Fruit fly (Drosophila melanogaster) whole organism, embryonic: Measurements from ENCODE around the gene CG5687.
A peak's percentile ranks its signal among the peaks of the same experiment; 100 is the strongest.

Experiments
- Antp ChIP-seq: fragments of 200-800 bp; sonication (Bioruptor generic); optimal IDR thresholded peaks from 3 replicates; lab custom pipeline; 2016; ENCODE audit warnings: missing biosample characterization, missing genetic modification characterization
- BtbVII ChIP-seq: fragments of 200-800 bp; sonication (Bioruptor generic); optimal IDR thresholded peaks from 3 replicates; lab custom pipeline; 2017; ENCODE audit warnings: missing biosample characterization, mild to moderate bottlenecking, missing genetic modification characterization
- CG1233 ChIP-seq: fragments of 200-800 bp; sonication (Bioruptor generic); optimal IDR thresholded peaks from 4 replicates; lab custom pipeline; 2018; ENCODE audit warnings: missing biosample characterization, mild to moderate bottlenecking, missing genetic modification characterization
- CG12769 ChIP-seq: fragments of 200-800 bp; sonication (Bioruptor generic); optimal IDR thresholded peaks from 2 replicates; lab custom pipeline; 2019; ENCODE audit warnings: missing biosample characterization, mild to moderate bottlenecking, missing genetic modification characterization, moderate library complexity
- CG13894 ChIP-seq: fragments of 200-800 bp; sonication (Bioruptor generic); optimal IDR thresholded peaks from 3 replicates; lab custom pipeline; 2018; ENCODE audit warnings: missing biosample characterization, mild to moderate bottlenecking, missing genetic modification characterization, moderate library complexity
- CG14965 ChIP-seq: fragments of 200-800 bp; sonication (Bioruptor generic); optimal IDR thresholded peaks from 2 replicates; lab custom pipeline; 2016; ENCODE audit warnings: missing biosample characterization, missing genetic modification characterization, borderline replicate concordance
- CG15073 ChIP-seq: fragments of 200-800 bp; sonication (Bioruptor generic); optimal IDR thresholded peaks from 2 replicates; lab custom pipeline; 2016; ENCODE audit warnings: missing biosample characterization, missing genetic modification characterization
- CG15601 ChIP-seq: fragments of 200-800 bp; sonication (Bioruptor generic); optimal IDR thresholded peaks from 3 replicates; lab custom pipeline; 2019; ENCODE audit warnings: missing biosample characterization, mild to moderate bottlenecking, missing genetic modification characterization, moderate library complexity
- CG16813 ChIP-seq: fragments of 200-800 bp; sonication (Bioruptor generic); IDR thresholded peaks from 3 replicates; pipeline ENCODE4 v1.3.6; 2022; ENCODE audit warnings: missing biosample characterization, missing genetic modification characterization; ENCODE audit not compliant: partially characterized antibody
- CG2199 ChIP-seq: fragments of 200-800 bp; sonication (Bioruptor generic); IDR thresholded peaks from 3 replicates; pipeline ENCODE4 v1.3.6; 2022; ENCODE audit warnings: missing biosample characterization, missing genetic modification characterization
- CG3163 ChIP-seq: fragments of 200-800 bp; sonication (Bioruptor generic); optimal IDR thresholded peaks from 3 replicates; lab custom pipeline; 2016; ENCODE audit warnings: missing biosample characterization, missing genetic modification characterization
- CG32767 ChIP-seq: fragments of 200-800 bp; sonication (Bioruptor generic); IDR thresholded peaks from 2 replicates; pipeline ENCODE4 v1.3.6; 2022; ENCODE audit warnings: missing biosample characterization, missing genetic modification characterization
- CG3847 ChIP-seq: fragments of 200-800 bp; sonication (Bioruptor generic); IDR thresholded peaks from 2 replicates; pipeline ENCODE4 v1.3.6; 2022; ENCODE audit warnings: missing biosample characterization, missing genetic modification characterization
- CG7372 ChIP-seq: fragments of 200-800 bp; sonication (Bioruptor generic); IDR thresholded peaks from 2 replicates; pipeline ENCODE4 v1.3.6; 2022; ENCODE audit warnings: missing biosample characterization, missing genetic modification characterization
- CG8290 ChIP-seq, 3 experiments: fragments of 200-800 bp; sonication (Bioruptor generic); optimal IDR thresholded peaks; 2 replicates each; lab custom pipeline; 2016 to 2019; ENCODE audit warnings: missing biosample characterization in 3 of 3, missing genetic modification characterization in 3 of 3, mild to moderate bottlenecking in 2 of 3, moderate library complexity in 1 of 3
- D ChIP-seq, 2 experiments: fragments of 200-800 bp in 1 of 2; fragments of >200 bp in 1 of 2; sonication (Bioruptor generic) in 1 of 2; optimal IDR thresholded peaks; 2 replicates in 1 of 2; 3 replicates in 1 of 2; lab custom pipeline; 2017; ENCODE audit warnings: mild to moderate bottlenecking in 1 of 2, missing biosample characterization in 1 of 2, missing genetic modification characterization in 1 of 2, missing genetic modification reagents in 1 of 2
- Ets65A ChIP-seq: fragments of 200-800 bp; sonication (Bioruptor generic); peaks from one replicate; lab custom pipeline; 2016; ENCODE audit warnings: missing biosample characterization, missing genetic modification characterization
- Hey ChIP-seq: fragments of 200-800 bp; sonication (Bioruptor generic); optimal IDR thresholded peaks from 3 replicates; lab custom pipeline; 2018; ENCODE audit warnings: missing biosample characterization, mild to moderate bottlenecking, missing genetic modification characterization
- HmgZ ChIP-seq: fragments of 200-800 bp; sonication (Bioruptor generic); optimal IDR thresholded peaks from 2 replicates; lab custom pipeline; 2018; ENCODE audit warnings: missing biosample characterization, mild to moderate bottlenecking, missing genetic modification characterization
- Hr39 ChIP-seq: fragments of >200 bp; optimal IDR thresholded peaks from 2 replicates; lab custom pipeline; 2017
- Lhr ChIP-seq: fragments of 200-800 bp; sonication (Bioruptor generic); optimal IDR thresholded peaks from 3 replicates; lab custom pipeline; 2017; ENCODE audit warnings: mild to moderate bottlenecking, missing biosample characterization, missing genetic modification reagents, missing genetic modification characterization
- MESR4 ChIP-seq: fragments of 200-800 bp; sonication (Bioruptor generic); optimal IDR thresholded peaks from 2 replicates; lab custom pipeline; 2018; ENCODE audit warnings: missing biosample characterization, mild to moderate bottlenecking, missing genetic modification characterization, moderate library complexity
- MTF-1 ChIP-seq: fragments of 200-800 bp; sonication (Bioruptor generic); optimal IDR thresholded peaks from 2 replicates; lab custom pipeline; 2018; ENCODE audit warnings: missing biosample characterization, mild to moderate bottlenecking, missing genetic modification characterization, borderline replicate concordance
- Myb ChIP-seq: fragments of 200-800 bp; sonication (Bioruptor generic); optimal IDR thresholded peaks from 2 replicates; lab custom pipeline; 2016; ENCODE audit warnings: missing biosample characterization, missing genetic modification characterization
- Ptx1 ChIP-seq: fragments of 200-800 bp; sonication (Bioruptor generic); IDR thresholded peaks from 2 replicates; pipeline ENCODE4 v1.3.6; 2022; ENCODE audit warnings: missing biosample characterization, missing genetic modification characterization
- Rx ChIP-seq: fragments of 200-800 bp; sonication (Bioruptor generic); IDR thresholded peaks from 2 replicates; pipeline ENCODE4 v1.3.6; 2022; ENCODE audit warnings: missing biosample characterization, missing genetic modification characterization
- Xrp1 ChIP-seq: fragments of 200-800 bp; sonication (Bioruptor generic); IDR thresholded peaks from 2 replicates; pipeline ENCODE4 v1.3.6; 2022; ENCODE audit warnings: missing biosample characterization, missing genetic modification characterization
- amos ChIP-seq: fragments of 200-800 bp; sonication (Bioruptor generic); IDR thresholded peaks from 2 replicates; pipeline ENCODE4 v1.3.6; 2022; ENCODE audit warnings: missing biosample characterization, missing genetic modification characterization; ENCODE audit not compliant: partially characterized antibody
- aop ChIP-seq: fragments of 200-800 bp; sonication (Bioruptor generic); IDR thresholded peaks from 2 replicates; pipeline ENCODE4 v1.3.6; 2022; ENCODE audit warnings: missing biosample characterization, missing genetic modification characterization
- ato ChIP-seq: fragments of 200-800 bp; sonication (Bioruptor generic); IDR thresholded peaks from 2 replicates; pipeline ENCODE4 v1.3.6; 2022; ENCODE audit warnings: missing biosample characterization, missing genetic modification characterization; ENCODE audit not compliant: partially characterized antibody
- bsh ChIP-seq, 2 experiments: fragments of 200-800 bp; sonication (Bioruptor generic); optimal IDR thresholded peaks; 2 replicates each; lab custom pipeline; 2017 to 2018; ENCODE audit warnings: mild to moderate bottlenecking in 2 of 2, missing biosample characterization in 2 of 2, missing genetic modification characterization in 2 of 2, moderate library complexity in 1 of 2
- chinmo ChIP-seq: fragments of 200-800 bp; sonication (Bioruptor generic); IDR thresholded peaks from 4 replicates; pipeline ENCODE4 v1.3.6; 2022; ENCODE audit warnings: missing biosample characterization, missing genetic modification characterization; ENCODE audit not compliant: partially characterized antibody
- gem ChIP-seq: fragments of 200-800 bp; sonication (Bioruptor generic); optimal IDR thresholded peaks from 2 replicates; lab custom pipeline; 2019; ENCODE audit warnings: missing biosample characterization, mild to moderate bottlenecking, missing genetic modification characterization, moderate library complexity
- knrl ChIP-seq: fragments of 200-800 bp; sonication (Bioruptor generic); IDR thresholded peaks from 3 replicates; pipeline ENCODE4 v1.3.6; 2022; ENCODE audit warnings: missing biosample characterization, missing genetic modification characterization; ENCODE audit not compliant: partially characterized antibody
- lov ChIP-seq, 2 experiments: fragments of 200-800 bp in 1 of 2; fragments of >200 bp in 1 of 2; sonication (Bioruptor generic) in 1 of 2; IDR thresholded peaks in 1 of 2; optimal IDR thresholded peaks in 1 of 2; 2 replicates in 1 of 2; 3 replicates in 1 of 2; pipeline versions ENCODE4 v1.3.6 to Lab custom; 2017 to 2022; ENCODE audit warnings: missing biosample characterization in 1 of 2, missing genetic modification characterization in 1 of 2
- otp ChIP-seq: fragments of 200-800 bp; sonication (Bioruptor generic); IDR thresholded peaks from 3 replicates; pipeline ENCODE4, ENCODE4 v1.3.6; 2022; ENCODE audit warnings: missing biosample characterization, missing genetic modification characterization
- pan ChIP-seq, 4 experiments: fragments of >200 bp in 3 of 4; fragments of 200-800 bp in 1 of 4; sonication (Bioruptor generic) in 1 of 4; optimal IDR thresholded peaks in 3 of 4; IDR thresholded peaks in 1 of 4; 2 replicates each; pipeline versions ENCODE4 v1.3.6 to Lab custom; 2017 to 2022; ENCODE audit warnings: missing biosample characterization in 2 of 4, missing genetic modification characterization in 2 of 4, mixed read lengths in 1 of 4
- peb ChIP-seq: fragments of 200-800 bp; sonication (Bioruptor generic); IDR thresholded peaks from 2 replicates; pipeline ENCODE4 v1.3.6; 2022; ENCODE audit warnings: missing biosample characterization, missing genetic modification characterization
- pita ChIP-seq: fragments of 200-800 bp; sonication (Bioruptor generic); optimal IDR thresholded peaks from 2 replicates; lab custom pipeline; 2017; ENCODE audit warnings: missing biosample characterization, mild to moderate bottlenecking, missing genetic modification characterization
- pros ChIP-seq: fragments of 200-800 bp; sonication (Bioruptor generic); optimal IDR thresholded peaks from 3 replicates; lab custom pipeline; 2019; ENCODE audit warnings: missing biosample characterization, mild to moderate bottlenecking, missing genetic modification characterization, moderate library complexity
- pzg ChIP-seq: fragments of 200-800 bp; sonication (Bioruptor generic); optimal IDR thresholded peaks from 3 replicates; lab custom pipeline; 2018; ENCODE audit warnings: missing biosample characterization, mild to moderate bottlenecking, missing genetic modification characterization, moderate library complexity
- schlank ChIP-seq: fragments of 200-800 bp; sonication (Bioruptor generic); optimal IDR thresholded peaks from 2 replicates; lab custom pipeline; 2018; ENCODE audit warnings: missing biosample characterization, mild to moderate bottlenecking, missing genetic modification characterization
- ssp ChIP-seq: fragments of 200-800 bp; sonication (Bioruptor generic); IDR thresholded peaks from 2 replicates; pipeline ENCODE4 v1.3.6; 2022; ENCODE audit warnings: missing biosample characterization, missing genetic modification characterization
- sug ChIP-seq: fragments of 200-800 bp; optimal IDR thresholded peaks from 2 replicates; lab custom pipeline; 2019; ENCODE audit warnings: missing biosample characterization, mild to moderate bottlenecking, missing genetic modification characterization, moderate library complexity
- vfl ChIP-seq: fragments of 200-800 bp; sonication (Bioruptor generic); optimal IDR thresholded peaks from 2 replicates; lab custom pipeline; 2016; ENCODE audit warnings: missing biosample characterization, missing genetic modification characterization

CG5687 gene

DNA sequence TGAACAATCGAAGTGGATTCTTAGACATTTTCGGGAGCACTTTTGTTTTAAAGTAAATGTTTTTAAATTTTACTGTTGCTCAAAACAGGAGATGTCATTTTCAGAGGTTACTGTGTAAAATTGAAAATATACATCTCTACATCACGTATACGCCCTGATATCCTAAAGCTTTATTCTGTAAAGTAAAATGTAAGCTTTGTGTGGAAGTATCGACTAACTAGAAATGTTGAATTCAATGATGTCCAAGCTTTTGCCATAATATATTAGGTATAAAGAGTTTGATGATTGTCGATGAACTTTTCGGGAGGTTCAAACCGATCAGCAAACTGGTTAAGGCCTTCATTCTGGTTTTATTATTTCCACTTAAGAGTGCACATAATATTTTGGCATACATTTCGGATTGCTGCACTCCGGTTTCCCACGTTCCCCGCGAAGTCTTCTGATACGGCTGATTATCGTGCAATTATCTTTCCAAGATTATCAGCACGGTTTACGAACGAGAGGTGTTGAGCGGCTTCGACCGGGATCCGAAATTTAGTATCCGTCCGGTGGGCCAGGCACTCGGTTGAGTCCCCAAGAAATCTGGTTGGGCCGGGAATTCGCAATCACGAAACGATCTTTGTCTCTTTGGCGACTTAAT is 32.3 kb upstream of the CG5687 start, which contains the start of the genes CG11815 and acs (continued):
- TF ChIP-seq CG12769 (tag; lab: Kevin White, UChicago) (peak; percentile 5), CG3847 (GFP tag; lab: Robert Waterston, UW) (no peak), peb (no peak), sug (tag; lab: Kevin White, UChicago) (no peak), Hr39 (lab: Kevin White, UChicago) (no peak), pita (GFP tag; lab: Kevin White, UChicago) (peak; percentile 20), pzg (peak; percentile 3), schlank (tag; lab: Kevin White, UChicago) (no peak), otp (GFP tag; lab: Robert Waterston, UW) (no peak), CG15601 (tag; lab: Kevin White, UChicago) (no peak), Rx (GFP tag; lab: Robert Waterston, UW) (no peak), Ets65A (GFP tag; lab: Kevin White, UChicago) (peak; percentile 41), CG14965 (no peak), vfl (GFP tag; lab: Kevin White, UChicago) (no peak), chinmo (GFP tag; lab: Robert Waterston, UW) (peak; percentile 55; the same call in 1 of the 4 replicates), CG8290 (GFP tag; optimal IDR thresholded peaks at IDR 0.05; lab: Kevin White, UChicago) (no peak), CG8290 (tag; optimal IDR thresholded peaks at IDR 0.05; lab: Kevin White, UChicago) (peak in 1 of 2 experiments; percentile 7), Ptx1 (no peak), CG16813 (GFP tag; lab: Robert Waterston, UW) (0 out of 3 replicates have a peak, but pooled peaks have one; percentile 23), pan (optimal IDR thresholded peaks at IDR 0.05; lab: Kevin White, UChicago) (no peak), pan (GFP tag; optimal IDR thresholded peaks at IDR 0.05 in 1 of 2, IDR thresholded peaks at IDR 0.05 in 1 of 2) (no peak), pros (GFP tag; lab: Kevin White, UChicago) (no peak), bsh (GFP tag; optimal IDR thresholded peaks at IDR 0.05; lab: Kevin White, UChicago) (no peak), HmgZ (tag; lab: Kevin White, UChicago) (peak; percentile 42), ssp (GFP tag; lab: Robert Waterston, UW) (no peak), CG15073 (GFP tag; lab: Kevin White, UChicago) (no peak), lov (optimal IDR thresholded peaks at IDR 0.05; lab: Kevin White, UChicago) (no peak), lov (GFP tag; IDR thresholded peaks at IDR 0.05; lab: Robert Waterston, UW) (no peak), CG2199 (GFP tag; lab: Robert Waterston, UW) (no peak), CG1233 (GFP tag; lab: Kevin White, UChicago) (no peak), amos (peak; percentile 39; the same call in 1 of the 2 replicates), Hey (no peak), aop (GFP tag; lab: Robert Waterston, UW) (no peak), ato (GFP tag; lab: Robert Waterston, UW) (no peak), CG32767 (GFP tag; lab: Robert Waterston, UW) (no peak), MTF-1 (no peak), Antp (GFP tag; lab: Kevin White, UChicago) (no peak), gem (no peak), Xrp1 (no peak), CG13894 (no peak), CG3163 (GFP tag; lab: Kevin White, UChicago) (no peak), MESR4 (GFP tag; lab: Kevin White, UChicago) (no peak), knrl (peak; percentile 36; the same call in 1 of the 3 replicates), Myb (GFP tag; lab: Kevin White, UChicago) (peak; percentile 19), D (optimal IDR thresholded peaks at IDR 0.05; lab: Kevin White, UChicago) (no peak), D (GFP tag; optimal IDR thresholded peaks at IDR 0.05; lab: Kevin White, UChicago) (no peak), CG7372 (GFP tag; lab: Robert Waterston, UW) (0 out of 2 replicates have a peak, but pooled peaks have one; percentile 36), Lhr (GFP tag; lab: Kevin White, UChicago) (no peak), BtbVII (GFP tag; lab: Kevin White, UChicago) (no peak)
